Worm (Caenorhabditis elegans): Measurements from ENCODE around the gene srbc-71.

ce11 chrIV:4247334-4247733, 21.6 kb upstream of the srbc-71 start:
- TF ChIP-seq F37B4.10 (GFP tag; IDR thresholded peaks at IDR 0.05) (no peak), unc-130 (GFP tag; optimal IDR thresholded peaks at IDR 0.05) (no peak), chd-7 (tag; optimal IDR thresholded peaks at IDR 0.05) (no peak), lin-35 (GFP tag; optimal IDR thresholded peaks at IDR 0.05) (peak in 1 of 3 experiments; percentile 60), K11D2.4 (GFP tag; IDR thresholded peaks at IDR 0.05) (no peak), ceh-58 (GFP tag; IDR thresholded peaks at IDR 0.05) (no peak), cebp-1 (GFP tag; IDR thresholded peaks at IDR 0.05) (no peak), cebp-1 (tag; optimal IDR thresholded peaks at IDR 0.05) (no peak), D2030.7 (GFP tag; IDR thresholded peaks at IDR 0.05) (no peak), nhr-90 (tag; optimal IDR thresholded peaks at IDR 0.05) (no peak), F57C9.4 (tag; optimal IDR thresholded peaks at IDR 0.05) (no peak), ztf-18 (tag; optimal IDR thresholded peaks at IDR 0.05) (no peak), aptf-2 (GFP tag; conservative IDR thresholded peaks at IDR 0.05) (no peak)

Measured in whole organism, young adult.